Worm (Caenorhabditis elegans) whole organism, midembryonic: ENCODE data around the gene cyp-34A9.

Experiments used
- klf-2 ChIP-seq: fragments of 200-800 bp; sonication (Bioruptor generic); conservative IDR thresholded peaks from 2 replicates; pipeline ENCODE4 v1.3.6; 2022; ENCODE audit warnings: missing genetic modification reagents, missing genetic modification characterization, missing compliant biosample characterization
- ztf-29 ChIP-seq: fragments of 200-800 bp; sonication (Bioruptor generic); IDR thresholded peaks from 2 replicates; pipeline ENCODE4 v1.3.6; 2022; ENCODE audit warnings: missing genetic modification reagents, missing genetic modification characterization, missing compliant biosample characterization

DNA sequence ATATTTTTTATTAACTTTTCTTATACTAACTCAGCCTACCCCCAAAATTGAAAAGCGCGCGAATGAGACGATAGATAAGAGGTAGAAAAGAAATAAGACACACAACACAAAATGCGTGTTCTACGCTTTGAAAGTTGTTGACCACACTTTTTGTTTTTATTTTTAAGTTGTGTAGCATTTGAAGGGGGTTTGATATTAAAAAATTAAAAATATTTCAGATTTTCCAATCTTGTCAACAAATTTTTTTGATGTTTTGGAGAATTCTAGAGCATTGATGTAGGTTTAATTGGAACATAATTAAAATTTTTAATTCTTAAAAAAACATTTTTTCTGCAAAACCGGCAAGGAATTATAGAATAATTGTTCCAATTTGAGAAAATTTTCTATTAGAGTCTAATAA is 9.1 kb downstream of the cyp-34A9 start, which contains the start of gene cyp-34A6:
- TF ChIP-seq ztf-29 (GFP tag; lab: Robert Waterston, UW) (no peak), klf-2 (GFP tag; lab: Robert Waterston, UW) (no peak)
